Worm (Caenorhabditis elegans): ENCODE results near the gene gkow-1.

The gkow-1 gene

ce11 chrIV:10357842-10358241 lies at the start of gene gkow-1:
Gene gkow-1 (plus strand): TSS chrIV:10358142.
- TF ChIP-seq irx-1 (tag; optimal IDR thresholded peaks at IDR 0.05) (no peak), efl-1 (optimal IDR thresholded peaks at IDR 0.05) (peak in 1 of 2 experiments; percentile 13), efl-1 (GFP tag; optimal IDR thresholded peaks at IDR 0.05 in 1 of 2) (peak in 1 of 2 experiments; percentile 15), isw-1 (GFP tag; IDR thresholded peaks at IDR 0.05) (no peak), pqm-1 (tag; optimal IDR thresholded peaks at IDR 0.05) (no peak), lin-15B (tag; optimal IDR thresholded peaks at IDR 0.05) (no peak), unc-130 (tag; optimal IDR thresholded peaks at IDR 0.05) (no peak), nhr-85 (tag) (no peak), Y116A8C.19 (tag; optimal IDR thresholded peaks at IDR 0.05; ENCODE audit: borderline replicate concordance) (no peak), nhr-76 (tag; optimal IDR thresholded peaks at IDR 0.05) (no peak), ceh-63 (GFP tag; optimal IDR thresholded peaks at IDR 0.05) (no peak), fkh-8 (tag; optimal IDR thresholded peaks at IDR 0.05) (no peak), dpl-1 (GFP tag; optimal IDR thresholded peaks at IDR 0.05) (peak in 1 of 3 experiments; percentile 26), unc-98 (GFP tag; IDR thresholded peaks at IDR 0.05) (no peak), swsn-7 (tag; optimal IDR thresholded peaks at IDR 0.05) (no peak), blmp-1 (tag; optimal IDR thresholded peaks at IDR 0.05) (peak; percentile 37), unc-62 (GFP tag; optimal IDR thresholded peaks at IDR 0.05) (no peak), sox-4 (tag; optimal IDR thresholded peaks at IDR 0.05) (no peak), nhr-28 (tag; optimal IDR thresholded peaks at IDR 0.05) (no peak), tlp-1 (tag; optimal IDR thresholded peaks at IDR 0.05) (no peak)

ce11 chrIV:10310329-10310728 lies 47.6 kb upstream of the gkow-1 start, which contains the start of gene R09E10.8:
Gene R09E10.8 (minus strand): TSS chrIV:10310429.
- no peak for TF ChIP-seq nhr-76 (tag; optimal IDR thresholded peaks at IDR 0.05)
- no peak for TF ChIP-seq ceh-8 (GFP tag; optimal IDR thresholded peaks at IDR 0.05)
- TF ChIP-seq ets-5 (GFP tag; IDR thresholded peaks at IDR 0.05): no peak
- TF ChIP-seq snu-23 (GFP tag; optimal IDR thresholded peaks at IDR 0.05): no peak
- TF ChIP-seq ceh-63 (GFP tag; optimal IDR thresholded peaks at IDR 0.05): no peak
- no peak for TF ChIP-seq lin-15B (tag; optimal IDR thresholded peaks at IDR 0.05)
- no peak for TF ChIP-seq ceh-82 (tag; optimal IDR thresholded peaks at IDR 0.05)
- no peak for TF ChIP-seq egl-13 (tag; optimal IDR thresholded peaks at IDR 0.05)
- no peak for TF ChIP-seq lir-3 (tag; optimal IDR thresholded peaks at IDR 0.05; ENCODE audit: poor library complexity)
- no peak for TF ChIP-seq unc-86 (tag; optimal IDR thresholded peaks at IDR 0.05)
- TF ChIP-seq dsc-1 (tag; optimal IDR thresholded peaks at IDR 0.05): no peak
- TF ChIP-seq sup-37 (GFP tag; optimal IDR thresholded peaks at IDR 0.05): no peak

DNA sequence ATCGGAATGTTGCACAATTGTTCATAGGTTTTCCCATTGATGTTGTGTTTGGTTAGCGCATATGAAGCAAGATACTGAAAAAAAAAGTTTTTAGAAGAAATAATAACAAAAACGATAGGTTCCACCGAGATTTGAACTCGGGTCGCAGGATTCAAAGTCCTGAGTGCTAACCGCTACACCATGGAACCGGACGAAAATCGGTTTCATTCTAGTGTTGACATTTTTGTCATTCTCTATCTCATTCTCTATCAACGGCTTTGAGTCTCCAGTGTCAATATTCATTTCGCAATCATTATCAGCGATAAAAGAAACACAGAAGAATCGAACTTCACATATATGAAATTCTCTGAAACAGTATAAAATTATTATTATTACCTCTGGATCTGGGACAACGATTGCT lies 46.8 kb upstream of the gkow-1 start:
- TF ChIP-seq irx-1 (tag; optimal IDR thresholded peaks at IDR 0.05) (no peak), efl-1 (optimal IDR thresholded peaks at IDR 0.05) (no peak), efl-1 (GFP tag; optimal IDR thresholded peaks at IDR 0.05 in 1 of 2) (peak in 1 of 2 experiments; percentile 67), nhr-47 (tag; optimal IDR thresholded peaks at IDR 0.05) (no peak), lin-13 (GFP tag; optimal IDR thresholded peaks at IDR 0.05) (no peak), tbx-2 (tag; optimal IDR thresholded peaks at IDR 0.05) (no peak)

ce11 chrIV:10313565-10313964 lies 44.4 kb upstream of the gkow-1 start, which contains the start of gene acs-18:
Gene acs-18 (minus strand): TSS chrIV:10313665.
- TF ChIP-seq mdl-1 (tag; optimal IDR thresholded peaks at IDR 0.05) (no peak), hlh-4 (tag; optimal IDR thresholded peaks at IDR 0.05) (no peak), snu-23 (GFP tag; optimal IDR thresholded peaks at IDR 0.05) (no peak), nhr-76 (tag; optimal IDR thresholded peaks at IDR 0.05) (no peak), pqm-1 (tag; optimal IDR thresholded peaks at IDR 0.05) (no peak), ceh-82 (tag; optimal IDR thresholded peaks at IDR 0.05) (no peak), tbx-2 (tag; optimal IDR thresholded peaks at IDR 0.05) (no peak), vab-15 (tag; optimal IDR thresholded peaks at IDR 0.05) (no peak), ztf-11 (tag; optimal IDR thresholded peaks at IDR 0.05) (no peak), fkh-10 (GFP tag; optimal IDR thresholded peaks at IDR 0.05) (no peak), pax-3 (tag; optimal IDR thresholded peaks at IDR 0.05) (no peak)
